Worm (Caenorhabditis elegans) whole organism, L1 larva: ENCODE results near the gene swip-10.

ENCODE experiments used
- aha-1 ChIP-seq: fragments of 150-350 bp; optimal IDR thresholded peaks from 2 replicates; lab custom pipeline; 2014; ENCODE audit warnings: missing biosample characterization, missing genetic modification characterization
- aly-2 ChIP-seq: fragments of 150-350 bp; optimal IDR thresholded peaks from 2 replicates; lab custom pipeline; 2014; ENCODE audit warnings: missing biosample characterization, missing genetic modification characterization
- blmp-1 ChIP-seq: fragments of 150-350 bp; optimal IDR thresholded peaks from 2 replicates; lab custom pipeline; 2014; ENCODE audit warnings: missing biosample characterization, missing genetic modification characterization
- ceh-88 ChIP-seq: fragments of 200-800 bp; sonication (Bioruptor generic); IDR thresholded peaks from 2 replicates; pipeline ENCODE4 v1.3.6; 2022; ENCODE audit warnings: missing genetic modification characterization, missing compliant biosample characterization
- efl-1 ChIP-seq, 4 experiments: fragments of 150-350 bp; optimal IDR thresholded peaks in 3 of 4; peaks in 1 of 4; 1 replicate in 1 of 4; 2 replicates in 3 of 4; lab custom pipeline; 2014; ENCODE audit warnings: missing biosample characterization in 2 of 4, missing genetic modification characterization in 2 of 4, missing genetic modification reagents in 2 of 4
- egl-13 ChIP-seq: sonication (generic microtip); optimal IDR thresholded peaks from 2 replicates; lab custom pipeline; 2016; ENCODE audit warnings: missing genotype, missing genetic modification reagents, missing genetic modification characterization, missing compliant biosample characterization
- egl-27 ChIP-seq, 2 experiments: fragments of 150-350 bp in 1 of 2; sonication (generic microtip); optimal IDR thresholded peaks; 3 replicates each; lab custom pipeline; 2017 to 2018; ENCODE audit warnings: missing biosample characterization in 2 of 2, missing genetic modification characterization in 2 of 2, missing genetic modification reagents in 2 of 2
- elt-2 ChIP-seq: sonication (generic microtip); optimal IDR thresholded peaks from 2 replicates; lab custom pipeline; 2016; ENCODE audit warnings: missing genetic modification characterization, mild to moderate bottlenecking, inconsistent platforms, missing compliant biosample characterization, missing genetic modification reagents
- ets-5 ChIP-seq: fragments of 200-800 bp; sonication (Bioruptor generic); IDR thresholded peaks from 2 replicates; pipeline ENCODE4 v1.3.6; 2022; ENCODE audit warnings: missing genetic modification characterization, missing compliant biosample characterization
- fkh-8 ChIP-seq: sonication (generic microtip); optimal IDR thresholded peaks from 2 replicates; lab custom pipeline; 2016; ENCODE audit warnings: mild to moderate bottlenecking, missing genetic modification characterization, missing compliant biosample characterization
- irx-1 ChIP-seq: sonication (generic microtip); optimal IDR thresholded peaks from 2 replicates; lab custom pipeline; 2016; ENCODE audit warnings: missing genetic modification characterization, missing compliant biosample characterization
- isw-1 ChIP-seq: fragments of 200-800 bp; sonication (Bioruptor generic); IDR thresholded peaks from 2 replicates; pipeline ENCODE4 v1.3.6; 2022; ENCODE audit warnings: missing genetic modification characterization, missing compliant biosample characterization
- jun-1 ChIP-seq: fragments of 150-350 bp; optimal IDR thresholded peaks from 2 replicates; lab custom pipeline; 2014; ENCODE audit warnings: missing biosample characterization, missing genetic modification reagents, missing genetic modification characterization
- lin-13 ChIP-seq: fragments of 150-350 bp; optimal IDR thresholded peaks from 2 replicates; lab custom pipeline; 2014; ENCODE audit warnings: missing biosample characterization, missing genetic modification reagents, missing genetic modification characterization
- lin-14 ChIP-seq: fragments of 200-800 bp; sonication (Bioruptor generic); optimal IDR thresholded peaks from 2 replicates; lab custom pipeline; 2018; ENCODE audit warnings: mild to moderate bottlenecking, missing genetic modification characterization, moderate library complexity, missing compliant biosample characterization
- lir-3 ChIP-seq: sonication (generic microtip); optimal IDR thresholded peaks from 2 replicates; lab custom pipeline; 2016; ENCODE audit warnings: mild to moderate bottlenecking, missing genetic modification characterization, moderate library complexity, missing compliant biosample characterization; ENCODE audit not compliant: poor library complexity
- mep-1 ChIP-seq: fragments of 150-350 bp; optimal IDR thresholded peaks from 2 replicates; lab custom pipeline; 2014; ENCODE audit warnings: missing biosample characterization, missing genetic modification characterization
- nhr-20 ChIP-seq: sonication (generic microtip); optimal IDR thresholded peaks from 2 replicates; lab custom pipeline; 2016; ENCODE audit warnings: mild to moderate bottlenecking, missing genetic modification characterization, missing compliant biosample characterization
- nhr-237 ChIP-seq: fragments of 150-350 bp; optimal IDR thresholded peaks from 2 replicates; lab custom pipeline; 2014; ENCODE audit warnings: missing biosample characterization, missing genetic modification characterization
- nhr-47 ChIP-seq: sonication (generic microtip); optimal IDR thresholded peaks from 2 replicates; lab custom pipeline; 2016; ENCODE audit warnings: mild to moderate bottlenecking, missing genetic modification characterization, moderate library complexity, missing compliant biosample characterization
- nhr-71 ChIP-seq: sonication (generic microtip); optimal IDR thresholded peaks from 2 replicates; lab custom pipeline; 2016; ENCODE audit warnings: mild to moderate bottlenecking, missing genetic modification characterization, moderate library complexity, missing compliant biosample characterization
- nhr-76 ChIP-seq: sonication (generic microtip); optimal IDR thresholded peaks from 2 replicates; lab custom pipeline; 2017; ENCODE audit warnings: missing biosample characterization, missing genetic modification characterization
- nhr-85 ChIP-seq: sonication (generic microtip); peaks from one replicate; lab custom pipeline; 2016; ENCODE audit warnings: missing genetic modification characterization, inconsistent platforms, missing compliant biosample characterization
- snu-23 ChIP-seq: sonication (generic microtip); optimal IDR thresholded peaks from 2 replicates; lab custom pipeline; 2016; ENCODE audit warnings: missing genetic modification characterization, missing compliant biosample characterization
- sox-4 ChIP-seq: sonication (generic microtip); optimal IDR thresholded peaks from 2 replicates; lab custom pipeline; 2016; ENCODE audit warnings: missing genetic modification characterization, missing compliant biosample characterization
- sup-37 ChIP-seq: fragments of 200-800 bp; sonication (Bioruptor generic); optimal IDR thresholded peaks from 2 replicates; lab custom pipeline; 2018; ENCODE audit warnings: mild to moderate bottlenecking, missing genetic modification characterization, missing compliant biosample characterization
- tbx-2 ChIP-seq: sonication (generic microtip); optimal IDR thresholded peaks from 2 replicates; lab custom pipeline; 2016; ENCODE audit warnings: missing genetic modification characterization, missing compliant biosample characterization
- tlp-1 ChIP-seq: fragments of 150-350 bp; optimal IDR thresholded peaks from 2 replicates; lab custom pipeline; 2014; ENCODE audit warnings: missing biosample characterization, missing genetic modification characterization
- unc-130 ChIP-seq: fragments of 150-350 bp; optimal IDR thresholded peaks from 2 replicates; lab custom pipeline; 2017; ENCODE audit warnings: missing biosample characterization, missing genetic modification characterization, inconsistent platforms
- unc-30 ChIP-seq: sonication (generic microtip); optimal IDR thresholded peaks from 2 replicates; lab custom pipeline; 2017; ENCODE audit warnings: missing biosample characterization, missing genetic modification characterization
- unc-62 ChIP-seq: fragments of 150-350 bp; optimal IDR thresholded peaks from 2 replicates; lab custom pipeline; 2014; ENCODE audit warnings: missing biosample characterization, missing genetic modification reagents, missing genetic modification characterization
- unc-86 ChIP-seq: sonication (generic microtip); optimal IDR thresholded peaks from 2 replicates; lab custom pipeline; 2016; ENCODE audit warnings: missing genetic modification characterization, missing compliant biosample characterization
- unc-98 ChIP-seq: fragments of 200-800 bp; sonication (Bioruptor generic); IDR thresholded peaks from 2 replicates; pipeline ENCODE4 v1.3.6; 2022; ENCODE audit warnings: missing genetic modification characterization, missing compliant biosample characterization
- zip-4 ChIP-seq: fragments of 200-800 bp; sonication (Bioruptor generic); optimal IDR thresholded peaks from 2 replicates; lab custom pipeline; 2018; ENCODE audit warnings: mild to moderate bottlenecking, missing genetic modification characterization, moderate library complexity, missing compliant biosample characterization
- ztf-11 ChIP-seq, 2 experiments: sonication (generic microtip); optimal IDR thresholded peaks; 2 replicates each; lab custom pipeline; 2016 to 2017; ENCODE audit warnings: missing genetic modification characterization in 2 of 2, missing biosample characterization in 1 of 2, missing compliant biosample characterization in 1 of 2
- ztf-4 ChIP-seq: fragments of 150-350 bp; optimal IDR thresholded peaks from 2 replicates; lab custom pipeline; 2014; ENCODE audit warnings: missing biosample characterization, missing genetic modification characterization

The swip-10 gene

ce11 chrX:2116304-2116867, 1.7 kb downstream of the swip-10 start:
- TF ChIP-seq nhr-76: no peak
- peak; percentile 77 for TF ChIP-seq nhr-85 (tag; lab: Kevin White, UChicago)
- TF ChIP-seq sup-37: no peak
- no peak for TF ChIP-seq egl-13 (tag; lab: Kevin White, UChicago)
- TF ChIP-seq unc-86 (tag; lab: Kevin White, UChicago): no peak
- no peak for TF ChIP-seq ceh-88 (GFP tag; lab: Robert Waterston, UW)
- no peak for TF ChIP-seq unc-98 (GFP tag; lab: Robert Waterston, UW)
- TF ChIP-seq ztf-4: peak; percentile 10
- peak; percentile 4 for TF ChIP-seq nhr-20
- TF ChIP-seq mep-1 (tag; lab: Kevin White, UChicago): no peak
- peak; percentile 83 for TF ChIP-seq blmp-1 (tag; lab: Kevin White, UChicago)
- TF ChIP-seq lin-14 (GFP tag; lab: Kevin White, UChicago): peak; percentile 19
- TF ChIP-seq elt-2 (tag; lab: Kevin White, UChicago): no peak
- no peak for TF ChIP-seq lin-13 (GFP tag; lab: Kevin White, UChicago)
- TF ChIP-seq nhr-71 (tag; lab: Kevin White, UChicago): peak; percentile 9
- no peak for TF ChIP-seq isw-1

ce11 chrX:2114171-2114570, 3.9 kb downstream of the swip-10 start:
- TF ChIP-seq ceh-88 (GFP tag; lab: Robert Waterston, UW): no peak
- no peak for TF ChIP-seq jun-1 (tag; lab: Kevin White, UChicago)
- TF ChIP-seq unc-30 (tag; lab: Kevin White, UChicago): no peak
- TF ChIP-seq nhr-76: no peak
- TF ChIP-seq aha-1 (tag; lab: Kevin White, UChicago): no peak
- TF ChIP-seq mep-1 (tag; lab: Kevin White, UChicago): no peak
- no peak for TF ChIP-seq nhr-47 (tag; lab: Kevin White, UChicago)
- TF ChIP-seq unc-62 (GFP tag; lab: Kevin White, UChicago): no peak
- no peak for TF ChIP-seq egl-27 (tag; optimal IDR thresholded peaks at IDR 0.05; lab: Kevin White, UChicago)
- no peak for TF ChIP-seq efl-1 (optimal IDR thresholded peaks at IDR 0.05; lab: Kevin White, UChicago)
- no peak for TF ChIP-seq efl-1 (GFP tag; optimal IDR thresholded peaks at IDR 0.05 in 1 of 2; lab: Kevin White, UChicago)
- TF ChIP-seq aly-2 (tag; lab: Kevin White, UChicago): no peak
- TF ChIP-seq lin-13 (GFP tag; lab: Kevin White, UChicago): no peak
- no peak for TF ChIP-seq nhr-237
- no peak for TF ChIP-seq ets-5 (GFP tag; lab: Robert Waterston, UW)
- no peak for TF ChIP-seq snu-23

ce11 chrX:2113004-2113403, 5.1 kb downstream of the swip-10 start, which contains the start of gene bus-5:
Gene bus-5, minus strand, starts transcription at chrX:2113104.
- TF ChIP-seq ztf-11 (tag; optimal IDR thresholded peaks at IDR 0.05; lab: Kevin White, UChicago) (no peak), lir-3 (tag; lab: Kevin White, UChicago) (no peak), elt-2 (tag; lab: Kevin White, UChicago) (no peak), nhr-76 (no peak), unc-130 (tag; lab: Kevin White, UChicago) (no peak), irx-1 (tag; lab: Kevin White, UChicago) (no peak), snu-23 (no peak), tlp-1 (no peak), sox-4 (tag; lab: Kevin White, UChicago) (no peak), nhr-237 (no peak), tbx-2 (tag; lab: Kevin White, UChicago) (no peak), zip-4 (no peak), fkh-8 (tag; lab: Kevin White, UChicago) (no peak), lin-14 (GFP tag; lab: Kevin White, UChicago) (no peak)
